Worm (Caenorhabditis elegans): Measurements from ENCODE around the gene W03C9.1.

The W03C9.1 gene

ce11 chrII:11973632-11974031, 11.7 kb upstream of the W03C9.1 start, which contains the start of gene acbp-6:
Gene acbp-6, minus strand, starts transcription at chrII:11973732.
- no peak for TF ChIP-seq efl-1 (GFP tag; optimal IDR thresholded peaks at IDR 0.05)
- no peak for TF ChIP-seq egl-44 (GFP tag; IDR thresholded peaks at IDR 0.05)
- 0 out of 2 replicates have a peak, but pooled peaks have one; percentile 22 for TF ChIP-seq Y53G8AR.9 (GFP tag; conservative IDR thresholded peaks at IDR 0.05)

- TF ChIP-seq ets-4 (GFP tag; optimal IDR thresholded peaks at IDR 0.05) (no peak), let-526 (GFP tag; IDR thresholded peaks at IDR 0.05) (no peak), ZK185.1 (tag; optimal IDR thresholded peaks at IDR 0.05; ENCODE audit: poor library complexity, severe bottlenecking) (no peak), F23B12.7 (tag; optimal IDR thresholded peaks at IDR 0.05; ENCODE audit: insufficient read depth) (no peak), dox-1 (GFP tag; IDR thresholded peaks at IDR 0.05) (peak; percentile 43; the same call in 1 of the 2 replicates), lin-40 (tag; optimal IDR thresholded peaks at IDR 0.05) (no peak), attf-3 (GFP tag; conservative IDR thresholded peaks at IDR 0.05) (no peak), Y53G8AR.9 (GFP tag; conservative IDR thresholded peaks at IDR 0.05) (0 out of 2 replicates have a peak, but pooled peaks have one; percentile 40), pha-4 (tag; optimal IDR thresholded peaks at IDR 0.05) (no peak), F22D6.2 (tag; optimal IDR thresholded peaks at IDR 0.05) (no peak), C17E4.6 (GFP tag; IDR thresholded peaks at IDR 0.05) (peak; percentile 11; the same call in 1 of the 2 replicates), B0336.3 (GFP tag; IDR thresholded peaks at IDR 0.05) (peak; percentile 63), hlh-26 (GFP tag; conservative IDR thresholded peaks at IDR 0.05) (no peak), dpff-1 (tag; optimal IDR thresholded peaks at IDR 0.05) (no peak), rcor-1 (GFP tag; IDR thresholded peaks at IDR 0.05) (no peak), madf-3 (GFP tag; IDR thresholded peaks at IDR 0.05) (0 out of 2 replicates have a peak, but pooled peaks have one; percentile 8), cebp-1 (GFP tag; IDR thresholded peaks at IDR 0.05) (no peak), cebp-1 (tag; optimal IDR thresholded peaks at IDR 0.05) (peak; percentile 16), ztf-25 (GFP tag; IDR thresholded peaks at IDR 0.05) (0 out of 2 replicates have a peak, but pooled peaks have one; percentile 55), nfyb-1 (GFP tag; IDR thresholded peaks at IDR 0.05) (no peak; the same call in 1 of the 2 replicates), lsl-1 (GFP tag; optimal IDR thresholded peaks at IDR 0.05) (peak; percentile 50), zim-3 (tag; optimal IDR thresholded peaks at IDR 0.05) (peak; percentile 7), madf-6 (GFP tag; IDR thresholded peaks at IDR 0.05) (peak; percentile 80), ceh-91 (GFP tag; IDR thresholded peaks at IDR 0.05) (peak; percentile 26; the same call in 1 of the 2 replicates), T26A5.8 (tag; optimal IDR thresholded peaks at IDR 0.05) (peak; percentile 18), egl-44 (GFP tag; IDR thresholded peaks at IDR 0.05) (no peak), hsf-1 (GFP tag; IDR thresholded peaks at IDR 0.05) (peak; percentile 44; the same call in 1 of the 2 replicates), ceh-100 (GFP tag; IDR thresholded peaks at IDR 0.05) (0 out of 2 replicates have a peak, but pooled peaks have one; percentile 30), atf-7 (tag; optimal IDR thresholded peaks at IDR 0.05) (no peak), dpl-1 (GFP tag; optimal IDR thresholded peaks at IDR 0.05) (peak; percentile 28), xnd-1 (tag; optimal IDR thresholded peaks at IDR 0.05) (peak; percentile 36), F39B2.1 (GFP tag; IDR thresholded peaks at IDR 0.05) (no peak), lin-35 (GFP tag; optimal IDR thresholded peaks at IDR 0.05) (peak in 1 of 3 experiments; percentile 32), hmg-20 (GFP tag; IDR thresholded peaks at IDR 0.05) (no peak), ceh-58 (GFP tag; IDR thresholded peaks at IDR 0.05) (no peak), hrde-1 (tag; optimal IDR thresholded peaks at IDR 0.05; ENCODE audit: borderline replicate concordance) (peak; percentile 81), cebp-2 (GFP tag; IDR thresholded peaks at IDR 0.05) (no peak), Y95B8A.8 (GFP tag; IDR thresholded peaks at IDR 0.05) (0 out of 2 replicates have a peak, but pooled peaks have one; percentile 82), F10E7.11 (tag; optimal IDR thresholded peaks at IDR 0.05) (no peak), madf-8 (GFP tag; conservative IDR thresholded peaks at IDR 0.05) (peak; percentile 60), nfya-2 (GFP tag; IDR thresholded peaks at IDR 0.05) (no peak), die-1 (tag; optimal IDR thresholded peaks at IDR 0.05) (peak; percentile 41), rpc-1 (optimal IDR thresholded peaks at IDR 0.05) (no peak), rpc-1 (tag; optimal IDR thresholded peaks at IDR 0.05) (no peak), snpc-3.4 (tag; optimal IDR thresholded peaks at IDR 0.05) (peak; percentile 9)
These were observed 10.3 kb upstream of the W03C9.1 start for ce11 chrII:11972266-11972665.

All from whole organism, young adult.